Worm (Caenorhabditis elegans) whole organism, young adult: ENCODE results near the gene fbxb-106.

Source experiments
- B0336.3 ChIP-seq: fragments of 200-800 bp; sonication (Bioruptor generic); IDR thresholded peaks from 2 replicates; pipeline ENCODE4 v1.3.6; 2022; ENCODE audit warnings: missing genetic modification characterization, missing compliant biosample characterization
- D2030.7 ChIP-seq: fragments of 200-800 bp; sonication (Bioruptor generic); IDR thresholded peaks from 2 replicates; pipeline ENCODE4 v1.3.6; 2022; ENCODE audit warnings: missing genetic modification reagents, missing genetic modification characterization, missing compliant biosample characterization
- F52B5.7 ChIP-seq: sonication (generic microtip); optimal IDR thresholded peaks from 2 replicates; lab custom pipeline; 2016; ENCODE audit warnings: mild to moderate bottlenecking, missing genetic modification characterization, missing compliant biosample characterization
- F57A8.1 ChIP-seq: fragments of 200-800 bp; sonication (Bioruptor generic); optimal IDR thresholded peaks from 2 replicates; lab custom pipeline; 2018; ENCODE audit warnings: mild to moderate bottlenecking, missing genetic modification characterization, moderate library complexity, missing compliant biosample characterization
- F57C9.4 ChIP-seq: sonication (generic microtip); optimal IDR thresholded peaks from 2 replicates; lab custom pipeline; 2017; ENCODE audit warnings: mild to moderate bottlenecking, missing genetic modification characterization, missing compliant biosample characterization
- K12H6.12 ChIP-seq: fragments of 200-800 bp; sonication (Bioruptor generic); optimal IDR thresholded peaks from 2 replicates; lab custom pipeline; 2018; ENCODE audit warnings: mild to moderate bottlenecking, missing genetic modification characterization, missing compliant biosample characterization
- Y56A3A.18 ChIP-seq: fragments of 200-800 bp; sonication (Bioruptor generic); IDR thresholded peaks from 2 replicates; pipeline ENCODE4 v1.3.6; 2022; ENCODE audit warnings: missing genetic modification reagents, missing genetic modification characterization, missing compliant biosample characterization
- athp-1 ChIP-seq: sonication (generic microtip); optimal IDR thresholded peaks from 2 replicates; lab custom pipeline; 2017; ENCODE audit warnings: mild to moderate bottlenecking, missing genetic modification characterization, missing compliant biosample characterization
- cebp-1 ChIP-seq, 2 experiments: fragments of 200-800 bp in 1 of 2; sonication (Bioruptor generic) in 1 of 2; sonication (generic microtip) in 1 of 2; IDR thresholded peaks in 1 of 2; optimal IDR thresholded peaks in 1 of 2; 2 replicates each; pipeline versions ENCODE4 v1.3.6 to Lab custom; 2017 to 2022; ENCODE audit warnings: missing compliant biosample characterization in 2 of 2, missing genetic modification characterization in 2 of 2, mild to moderate bottlenecking in 1 of 2, missing genetic modification reagents in 1 of 2, moderate library complexity in 1 of 2
- cebp-2 ChIP-seq: fragments of 200-800 bp; sonication (Bioruptor generic); IDR thresholded peaks from 2 replicates; pipeline ENCODE4 v1.3.6; 2022; ENCODE audit warnings: missing genetic modification characterization, missing compliant biosample characterization
- ceh-91 ChIP-seq: fragments of 200-800 bp; sonication (Bioruptor generic); IDR thresholded peaks from 2 replicates; pipeline ENCODE4 v1.3.6; 2022; ENCODE audit warnings: missing genetic modification reagents, missing genetic modification characterization, missing compliant biosample characterization
- die-1 ChIP-seq: sonication (generic microtip); optimal IDR thresholded peaks from 2 replicates; lab custom pipeline; 2016; ENCODE audit warnings: missing genotype, mild to moderate bottlenecking, missing genetic modification characterization, missing compliant biosample characterization
- efl-1 ChIP-seq: fragments of 150-350 bp; optimal IDR thresholded peaks from 2 replicates; lab custom pipeline; 2014; ENCODE audit warnings: missing biosample characterization, missing genetic modification reagents, missing genetic modification characterization
- egl-44 ChIP-seq: fragments of 200-800 bp; sonication (Bioruptor generic); IDR thresholded peaks from 2 replicates; pipeline ENCODE4 v1.3.6; 2022; ENCODE audit warnings: missing genetic modification reagents, missing genetic modification characterization, missing compliant biosample characterization
- egrh-3 ChIP-seq: fragments of 200-800 bp; sonication (Bioruptor generic); IDR thresholded peaks from 2 replicates; pipeline ENCODE4 v1.3.6; 2022; ENCODE audit warnings: missing genetic modification reagents, missing genetic modification characterization, missing compliant biosample characterization
- him-1 ChIP-seq: sonication (generic microtip); optimal IDR thresholded peaks from 2 replicates; lab custom pipeline; 2016; ENCODE audit warnings: missing genotype, missing genetic modification reagents, missing genetic modification characterization, missing compliant biosample characterization
- hmg-1.2 ChIP-seq: fragments of 200-800 bp; sonication (Bioruptor generic); IDR thresholded peaks from 2 replicates; pipeline ENCODE4 v1.3.6; 2022; ENCODE audit warnings: missing genetic modification reagents, missing genetic modification characterization, missing compliant biosample characterization
- hrde-1 ChIP-seq: sonication (generic microtip); optimal IDR thresholded peaks from 2 replicates; lab custom pipeline; 2016; ENCODE audit warnings: missing genetic modification characterization, mild to moderate bottlenecking, missing compliant biosample characterization, moderate library complexity, missing genotype, missing genetic modification reagents, borderline replicate concordance
- hsf-1 ChIP-seq: fragments of 200-800 bp; sonication (Bioruptor generic); IDR thresholded peaks from 2 replicates; pipeline ENCODE4 v1.3.6; 2022; ENCODE audit warnings: missing genetic modification reagents, missing genetic modification characterization, missing compliant biosample characterization
- lin-26 ChIP-seq: fragments of 200-800 bp; sonication (Bioruptor generic); IDR thresholded peaks from 2 replicates; pipeline ENCODE4 v1.3.6; 2022; ENCODE audit warnings: missing genetic modification reagents, missing genetic modification characterization, missing compliant biosample characterization
- lin-35 ChIP-seq, 3 experiments: fragments of 150-350 bp in 2 of 3; sonication (generic microtip) in 1 of 3; optimal IDR thresholded peaks; 2 replicates each; lab custom pipeline; 2014 to 2018; ENCODE audit warnings: missing biosample characterization in 3 of 3, missing genetic modification characterization in 3 of 3, missing genetic modification reagents in 3 of 3
- madf-3 ChIP-seq: fragments of 200-800 bp; sonication (Bioruptor generic); IDR thresholded peaks from 2 replicates; pipeline ENCODE4 v1.3.6; 2022; ENCODE audit warnings: missing genetic modification reagents, missing genetic modification characterization, missing compliant biosample characterization
- madf-6 ChIP-seq: fragments of 200-800 bp; sonication (Bioruptor generic); IDR thresholded peaks from 2 replicates; pipeline ENCODE4 v1.3.6; 2022; ENCODE audit warnings: missing genetic modification reagents, missing genetic modification characterization, missing compliant biosample characterization
- mcd-1 ChIP-seq: fragments of 200-800 bp; sonication (Bioruptor generic); IDR thresholded peaks from 2 replicates; pipeline ENCODE4 v1.3.6; 2022; ENCODE audit warnings: missing genetic modification reagents, missing genetic modification characterization, missing compliant biosample characterization
- mel-28 ChIP-seq: sonication (generic microtip); optimal IDR thresholded peaks from 2 replicates; lab custom pipeline; 2016; ENCODE audit warnings: borderline replicate concordance, mild to moderate bottlenecking, missing genetic modification characterization, missing compliant biosample characterization
- nfya-1 ChIP-seq: sonication (generic microtip); optimal IDR thresholded peaks from 2 replicates; lab custom pipeline; 2017; ENCODE audit warnings: antibody characterized with exemption, missing compliant biosample characterization, missing genetic modification characterization, borderline replicate concordance; ENCODE audit not compliant: insufficient read depth
- nfya-2 ChIP-seq: fragments of 200-800 bp; sonication (Bioruptor generic); IDR thresholded peaks from 2 replicates; pipeline ENCODE4 v1.3.6; 2022; ENCODE audit warnings: missing genetic modification reagents, missing genetic modification characterization, missing compliant biosample characterization
- nfyb-1 ChIP-seq: fragments of 200-800 bp; sonication (Bioruptor generic); IDR thresholded peaks from 2 replicates; pipeline ENCODE4 v1.3.6; 2022; ENCODE audit warnings: missing genetic modification reagents, missing genetic modification characterization, missing compliant biosample characterization
- nhr-120 ChIP-seq: fragments of 200-800 bp; sonication (Bioruptor generic); IDR thresholded peaks from 2 replicates; pipeline ENCODE4 v1.3.6; 2022; ENCODE audit warnings: missing genetic modification characterization, missing compliant biosample characterization
- rpc-1 ChIP-seq, 2 experiments: fragments of 150-350 bp in 1 of 2; sonication (generic microtip) in 1 of 2; optimal IDR thresholded peaks; 2 replicates each; lab custom pipeline; 2014 to 2018; ENCODE audit warnings: missing biosample characterization in 1 of 2, missing genetic modification characterization in 1 of 2, missing genetic modification reagents in 1 of 2, missing genotype in 1 of 2
- sdz-38 ChIP-seq: sonication (generic microtip); optimal IDR thresholded peaks from 2 replicates; lab custom pipeline; 2016; ENCODE audit warnings: missing genotype, missing genetic modification characterization, missing compliant biosample characterization
- snpc-4 ChIP-seq, 5 experiments: fragments of 150-350 bp in 1 of 5; sonication (generic microtip) in 4 of 5; optimal IDR thresholded peaks; 2 replicates each; lab custom pipeline; 2014 to 2018; ENCODE audit warnings: missing genetic modification characterization in 5 of 5, missing biosample characterization in 3 of 5, antibody characterized with exemption in 2 of 5, mild to moderate bottlenecking in 2 of 5, missing compliant biosample characterization in 2 of 5, missing genotype in 2 of 5, moderate library complexity in 2 of 5, missing genetic modification reagents in 1 of 5
- tbx-9 ChIP-seq: sonication (generic microtip); optimal IDR thresholded peaks from 2 replicates; lab custom pipeline; 2016; ENCODE audit warnings: borderline replicate concordance, missing genetic modification characterization, inconsistent platforms, missing compliant biosample characterization
- tlf-1 ChIP-seq: fragments of 200-800 bp; sonication (Bioruptor generic); optimal IDR thresholded peaks from 2 replicates; lab custom pipeline; 2018; ENCODE audit warnings: mild to moderate bottlenecking, missing genetic modification characterization, missing compliant biosample characterization
- unc-130 ChIP-seq: sonication (generic microtip); optimal IDR thresholded peaks from 2 replicates; lab custom pipeline; 2016; ENCODE audit warnings: missing genetic modification reagents, missing genetic modification characterization, missing compliant biosample characterization
- zfh-2 ChIP-seq: fragments of 200-800 bp; sonication (Bioruptor generic); conservative IDR thresholded peaks from 2 replicates; pipeline ENCODE4 v1.3.6; 2022; ENCODE audit warnings: missing genetic modification reagents, missing genetic modification characterization, missing compliant biosample characterization
- zim-3 ChIP-seq: sonication (generic microtip); optimal IDR thresholded peaks from 2 replicates; lab custom pipeline; 2017; ENCODE audit warnings: mild to moderate bottlenecking, missing genetic modification characterization, moderate library complexity, missing compliant biosample characterization
- ztf-18 ChIP-seq: sonication (generic microtip); optimal IDR thresholded peaks from 2 replicates; lab custom pipeline; 2016; ENCODE audit warnings: missing genotype, mild to moderate bottlenecking, missing genetic modification characterization, missing compliant biosample characterization
- ztf-22 ChIP-seq: fragments of 200-800 bp; sonication (Bioruptor generic); optimal IDR thresholded peaks from 2 replicates; lab custom pipeline; 2018; ENCODE audit warnings: mild to moderate bottlenecking, missing genetic modification characterization, moderate library complexity, missing compliant biosample characterization
- ztf-25 ChIP-seq: fragments of 200-800 bp; sonication (Bioruptor generic); IDR thresholded peaks from 2 replicates; pipeline ENCODE4 v1.3.6; 2022; ENCODE audit warnings: missing genetic modification reagents, missing genetic modification characterization, missing compliant biosample characterization
- ztf-28 ChIP-seq: fragments of 200-800 bp; sonication (Bioruptor generic); IDR thresholded peaks from 2 replicates; pipeline ENCODE4 v1.3.6; 2022; ENCODE audit warnings: missing genetic modification reagents, missing genetic modification characterization, missing compliant biosample characterization

Gene fbxb-106

DNA sequence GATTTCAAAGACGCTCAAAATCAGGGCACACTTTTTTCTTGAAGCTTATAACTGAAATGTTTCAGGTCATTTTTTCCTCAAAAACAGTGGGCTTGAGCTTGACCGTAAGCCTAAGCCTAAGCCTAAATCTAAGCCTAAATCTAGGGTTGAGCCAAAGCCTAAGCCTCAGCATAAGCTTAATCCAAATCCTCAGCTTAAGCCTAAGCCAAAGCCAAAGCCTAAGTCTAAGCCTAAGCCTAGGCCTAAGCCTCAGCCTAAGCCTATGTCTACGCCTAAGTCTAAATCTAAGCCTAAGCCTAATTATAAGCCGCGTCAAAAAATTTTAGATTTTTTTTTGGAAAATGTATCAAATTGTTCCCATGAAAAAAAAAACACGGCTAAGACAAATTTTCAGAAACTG, 27.9 kb upstream of the fbxb-106 start (continued):
- no peak for TF ChIP-seq ztf-22 (GFP tag; lab: Kevin White, UChicago)

DNA sequence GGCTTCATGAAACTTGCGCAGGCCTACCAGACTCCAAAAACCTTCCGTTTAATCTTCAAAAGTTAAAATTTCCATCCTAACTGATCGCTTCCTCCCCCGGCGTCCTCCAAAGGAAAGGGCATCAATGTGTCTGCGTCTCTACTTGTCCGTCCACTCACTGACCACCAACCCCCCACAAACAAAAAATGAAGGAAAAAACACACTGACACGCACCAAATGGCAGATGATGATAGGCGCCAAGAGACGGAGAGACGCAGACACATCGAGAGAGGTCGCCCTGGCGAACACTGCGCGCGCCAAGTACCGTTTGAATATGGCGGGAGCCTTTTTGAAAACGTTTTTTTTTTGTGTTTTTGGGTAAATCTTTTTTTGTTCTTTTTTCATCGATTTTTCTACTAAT, 27.5 kb upstream of the fbxb-106 start:
- TF ChIP-seq athp-1 (tag; lab: Kevin White, UChicago) (no peak), cebp-2 (GFP tag; lab: Robert Waterston, UW) (0 out of 2 replicates have a peak, but pooled peaks have one; percentile 12), F52B5.7 (tag; lab: Kevin White, UChicago) (no peak), efl-1 (GFP tag; lab: Kevin White, UChicago) (no peak), cebp-1 (GFP tag; IDR thresholded peaks at IDR 0.05; lab: Robert Waterston, UW) (no peak), cebp-1 (tag; optimal IDR thresholded peaks at IDR 0.05; lab: Kevin White, UChicago) (peak; percentile 10), unc-130 (GFP tag; lab: Kevin White, UChicago) (no peak), zfh-2 (GFP tag; lab: Robert Waterston, UW) (peak; percentile 39; the same call in 1 of the 2 replicates), hmg-1.2 (GFP tag; lab: Robert Waterston, UW) (peak; percentile 61; the same call in 1 of the 2 replicates), madf-3 (GFP tag; lab: Robert Waterston, UW) (0 out of 2 replicates have a peak, but pooled peaks have one; percentile 23), mcd-1 (GFP tag; lab: Robert Waterston, UW) (no peak), hrde-1 (tag; lab: Kevin White, UChicago) (no peak)

ce11 chrII:2735192-2735591, 27.0 kb upstream of the fbxb-106 start, which contains the start of gene wdr-31:
Gene wdr-31, minus strand, starts transcription at chrII:2735292.
- no peak for TF ChIP-seq nfya-1
- no peak for TF ChIP-seq nhr-120 (GFP tag; lab: Robert Waterston, UW)
- TF ChIP-seq sdz-38 (tag; lab: Kevin White, UChicago): no peak
- TF ChIP-seq mel-28 (tag; lab: Kevin White, UChicago): no peak
- no peak for TF ChIP-seq ceh-91 (GFP tag; lab: Robert Waterston, UW)
- TF ChIP-seq ztf-25: no peak
- no peak for TF ChIP-seq F57A8.1 (GFP tag; lab: Kevin White, UChicago)
- TF ChIP-seq B0336.3 (GFP tag; lab: Robert Waterston, UW): no peak
- no peak for TF ChIP-seq zim-3 (tag; lab: Kevin White, UChicago)

ce11 chrII:2735644-2736043, 26.6 kb upstream of the fbxb-106 start:
- TF ChIP-seq egl-44 (GFP tag; lab: Robert Waterston, UW) (no peak), F57C9.4 (tag; lab: Kevin White, UChicago) (no peak), madf-6 (GFP tag; lab: Robert Waterston, UW) (peak; percentile 53; the same call in 1 of the 2 replicates), zfh-2 (GFP tag; lab: Robert Waterston, UW) (peak; percentile 43), ztf-28 (no peak), lin-26 (GFP tag; lab: Robert Waterston, UW) (peak; percentile 76), tbx-9 (tag; lab: Kevin White, UChicago) (no peak), tlf-1 (GFP tag; lab: Kevin White, UChicago) (no peak), Y56A3A.18 (GFP tag; lab: Robert Waterston, UW) (peak; percentile 39; the same call in 1 of the 2 replicates), snpc-4 (GFP tag; optimal IDR thresholded peaks at IDR 0.05; lab: Kevin White, UChicago) (no peak), snpc-4 (tag; optimal IDR thresholded peaks at IDR 0.05; lab: Kevin White, UChicago) (peak in 2 of 4 experiments; percentile 2 to 20), hrde-1 (tag; lab: Kevin White, UChicago) (no peak), nfya-2 (GFP tag; lab: Robert Waterston, UW) (no peak), lin-35 (GFP tag; optimal IDR thresholded peaks at IDR 0.05; lab: Kevin White, UChicago) (no peak), die-1 (peak; percentile 48), ztf-18 (tag; lab: Kevin White, UChicago) (peak; percentile 14), egrh-3 (peak; percentile 72), hsf-1 (GFP tag; lab: Robert Waterston, UW) (no peak), D2030.7 (GFP tag; lab: Robert Waterston, UW) (peak; percentile 68), ceh-91 (GFP tag; lab: Robert Waterston, UW) (no peak), him-1 (peak; percentile 59), nfya-1 (no peak), K12H6.12 (tag; lab: Kevin White, UChicago) (no peak), nfyb-1 (GFP tag; lab: Robert Waterston, UW) (peak; percentile 68; the same call in 1 of the 2 replicates), rpc-1 (optimal IDR thresholded peaks at IDR 0.05; lab: Kevin White, UChicago) (peak; percentile 50), rpc-1 (tag; optimal IDR thresholded peaks at IDR 0.05; lab: Kevin White, UChicago) (peak; percentile 75), madf-3 (GFP tag; lab: Robert Waterston, UW) (no peak)
